Worm (Caenorhabditis elegans) whole organism, L3 larva: ENCODE data around the gene F37A8.5.

Experiments
- aly-2 ChIP-seq: fragments of 150-350 bp; optimal IDR thresholded peaks from 2 replicates; lab custom pipeline; 2014; ENCODE audit warnings: missing biosample characterization, missing genetic modification characterization
- ama-1 ChIP-seq: fragments of 150-350 bp; optimal IDR thresholded peaks from 2 replicates; lab custom pipeline; 2018
- ceh-28 ChIP-seq: fragments of 150-350 bp; optimal IDR thresholded peaks from 2 replicates; lab custom pipeline; 2014; ENCODE audit warnings: missing biosample characterization, missing genetic modification reagents, missing genetic modification characterization
- egl-27 ChIP-seq: sonication (generic microtip); optimal IDR thresholded peaks from 4 replicates; lab custom pipeline; 2017; ENCODE audit warnings: missing biosample characterization, missing genetic modification reagents, missing genetic modification characterization
- elt-1 ChIP-seq: fragments of 150-350 bp; optimal IDR thresholded peaks from 2 replicates; lab custom pipeline; 2014; ENCODE audit warnings: missing biosample characterization, missing genetic modification characterization
- nfya-1 ChIP-seq: sonication (generic microtip); optimal IDR thresholded peaks from 2 replicates; lab custom pipeline; 2017; ENCODE audit warnings: missing genetic modification characterization, mild to moderate bottlenecking, missing compliant biosample characterization, antibody characterized with exemption, moderate library complexity; ENCODE audit not compliant: insufficient read depth
- nhr-11 ChIP-seq: fragments of 150-350 bp; optimal IDR thresholded peaks from 2 replicates; lab custom pipeline; 2014; ENCODE audit warnings: missing biosample characterization, missing genetic modification characterization
- nhr-12 ChIP-seq: fragments of 150-350 bp; optimal IDR thresholded peaks from 2 replicates; lab custom pipeline; 2014; ENCODE audit warnings: missing biosample characterization, missing genetic modification characterization
- nhr-28 ChIP-seq: fragments of 150-350 bp; optimal IDR thresholded peaks from 2 replicates; lab custom pipeline; 2014; ENCODE audit warnings: missing biosample characterization, missing genetic modification characterization
- pha-4 ChIP-seq: fragments of 150-350 bp; optimal IDR thresholded peaks from 2 replicates; lab custom pipeline; 2014; ENCODE audit warnings: missing biosample characterization, missing genetic modification reagents, missing genetic modification characterization
- unc-39 ChIP-seq: sonication (generic microtip); optimal IDR thresholded peaks from 4 replicates; lab custom pipeline; 2017; ENCODE audit warnings: missing biosample characterization, missing genetic modification characterization
- unc-62 ChIP-seq: fragments of 150-350 bp; sonication (generic microtip); optimal IDR thresholded peaks from 4 replicates; lab custom pipeline; 2014; ENCODE audit warnings: missing biosample characterization, missing genetic modification reagents, missing genetic modification characterization
- ztf-11 ChIP-seq: fragments of 150-350 bp; optimal IDR thresholded peaks from 2 replicates; lab custom pipeline; 2014; ENCODE audit warnings: missing biosample characterization, missing genetic modification characterization

DNA sequence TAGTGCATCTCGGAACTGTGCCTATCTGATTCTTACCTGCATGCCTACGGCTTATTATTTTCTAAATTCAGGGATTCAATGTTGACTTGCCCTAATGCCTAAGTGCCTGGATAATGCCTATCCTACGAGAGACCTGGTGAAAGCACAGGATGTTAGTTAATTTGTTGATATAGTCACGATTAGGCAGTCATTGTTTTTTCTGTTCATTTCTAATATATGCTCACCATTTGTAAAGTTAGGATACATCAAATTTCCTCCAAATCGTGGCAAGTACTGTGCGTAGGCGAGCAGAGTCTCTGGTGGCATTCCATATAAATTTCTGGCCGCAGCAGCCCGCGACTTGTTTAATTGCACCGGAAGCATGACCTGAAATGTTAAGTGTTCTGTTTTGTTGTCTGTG lies 9.7 kb downstream of the F37A8.5 start:
- TF ChIP-seq unc-62 (GFP tag; lab: Kevin White, UChicago) (no peak), aly-2 (tag; lab: Kevin White, UChicago) (no peak), nfya-1 (no peak), egl-27 (no peak), nhr-12 (tag; lab: Kevin White, UChicago) (no peak), pha-4 (tag; lab: Kevin White, UChicago) (no peak), unc-39 (tag; lab: Kevin White, UChicago) (no peak), ceh-28 (no peak), ama-1 (lab: Kevin White, UChicago) (no peak), elt-1 (no peak), ztf-11 (tag; lab: Kevin White, UChicago) (no peak), nhr-11 (no peak), nhr-28 (tag; lab: Kevin White, UChicago) (no peak)
